Worm (Caenorhabditis elegans) whole organism, L2 larva: ENCODE results near the gene F17H10.4.

Experiments used
- C34F6.9 ChIP-seq: fragments of 150-350 bp; optimal IDR thresholded peaks from 2 replicates; lab custom pipeline; 2014; ENCODE audit warnings: missing biosample characterization, missing genetic modification characterization
- F13H6.1 ChIP-seq: sonication (generic microtip); optimal IDR thresholded peaks from 2 replicates; lab custom pipeline; 2016; ENCODE audit warnings: missing genetic modification characterization, missing compliant biosample characterization
- R02D3.7 ChIP-seq: fragments of 150-350 bp; optimal IDR thresholded peaks from 2 replicates; lab custom pipeline; 2014; ENCODE audit warnings: missing biosample characterization, missing genetic modification characterization
- Y55F3AM.14 ChIP-seq: fragments of 200-800 bp; sonication (Bioruptor generic); optimal IDR thresholded peaks from 2 replicates; lab custom pipeline; 2018; ENCODE audit warnings: mild to moderate bottlenecking, missing genetic modification characterization, missing compliant biosample characterization
- ZK546.5 ChIP-seq: sonication (generic microtip); optimal IDR thresholded peaks from 2 replicates; lab custom pipeline; 2017; ENCODE audit warnings: missing biosample characterization, missing genetic modification characterization
- alr-1 ChIP-seq: fragments of 150-350 bp; optimal IDR thresholded peaks from 2 replicates; lab custom pipeline; 2014; ENCODE audit warnings: missing biosample characterization, missing genetic modification characterization
- aly-2 ChIP-seq: fragments of 150-350 bp; optimal IDR thresholded peaks from 2 replicates; lab custom pipeline; 2014; ENCODE audit warnings: missing biosample characterization, missing genetic modification characterization
- ama-1 ChIP-seq: fragments of 150-350 bp; optimal IDR thresholded peaks from 2 replicates; lab custom pipeline; 2018; ENCODE audit warnings: inconsistent platforms
- blmp-1 ChIP-seq: sonication (generic microtip); optimal IDR thresholded peaks from 2 replicates; lab custom pipeline; 2017; ENCODE audit warnings: missing genetic modification characterization, mild to moderate bottlenecking, missing compliant biosample characterization, antibody characterized with exemption, moderate library complexity; ENCODE audit not compliant: insufficient read depth
- ceh-16 ChIP-seq: fragments of 150-350 bp; optimal IDR thresholded peaks from 2 replicates; lab custom pipeline; 2014; ENCODE audit warnings: missing biosample characterization, missing genetic modification characterization
- ceh-82 ChIP-seq: fragments of 150-350 bp; optimal IDR thresholded peaks from 2 replicates; lab custom pipeline; 2014; ENCODE audit warnings: missing biosample characterization, missing genetic modification characterization
- crh-2 ChIP-seq: sonication (generic microtip); optimal IDR thresholded peaks from 2 replicates; lab custom pipeline; 2017; ENCODE audit warnings: missing biosample characterization, missing genetic modification characterization
- dmd-4 ChIP-seq: sonication (generic microtip); optimal IDR thresholded peaks from 2 replicates; lab custom pipeline; 2017; ENCODE audit warnings: missing biosample characterization, missing genetic modification characterization
- elt-1 ChIP-seq: fragments of 150-350 bp; optimal IDR thresholded peaks from 2 replicates; lab custom pipeline; 2014; ENCODE audit warnings: missing biosample characterization, missing genetic modification characterization
- elt-3 ChIP-seq: sonication (generic microtip); optimal IDR thresholded peaks from 2 replicates; lab custom pipeline; 2017; ENCODE audit warnings: missing biosample characterization, missing genetic modification characterization
- fos-1 ChIP-seq: fragments of 150-350 bp; optimal IDR thresholded peaks from 2 replicates; lab custom pipeline; 2014; ENCODE audit warnings: missing biosample characterization, missing genetic modification characterization
- gmeb-1 ChIP-seq: fragments of 150-350 bp; optimal IDR thresholded peaks from 2 replicates; lab custom pipeline; 2014; ENCODE audit warnings: missing biosample characterization, missing genetic modification characterization
- lin-11 ChIP-seq: fragments of 150-350 bp; sonication (generic microtip); optimal IDR thresholded peaks from 2 replicates; lab custom pipeline; 2014; ENCODE audit warnings: missing biosample characterization, missing genetic modification characterization, inconsistent platforms, mixed read lengths
- lin-13 ChIP-seq: fragments of 150-350 bp; optimal IDR thresholded peaks from 2 replicates; lab custom pipeline; 2014; ENCODE audit warnings: missing biosample characterization, missing genetic modification reagents, missing genetic modification characterization
- lsy-2 ChIP-seq, 2 experiments: fragments of 150-350 bp in 1 of 2; sonication (generic microtip) in 1 of 2; optimal IDR thresholded peaks; 2 replicates each; lab custom pipeline; 2014 to 2017; ENCODE audit warnings: missing biosample characterization in 2 of 2, missing genetic modification characterization in 2 of 2
- mab-5 ChIP-seq: fragments of 150-350 bp; optimal IDR thresholded peaks from 2 replicates; lab custom pipeline; 2014; ENCODE audit warnings: missing biosample characterization, missing genetic modification characterization
- mbf-1 ChIP-seq: sonication (generic microtip); optimal IDR thresholded peaks from 2 replicates; lab custom pipeline; 2017; ENCODE audit warnings: missing biosample characterization, missing genetic modification characterization
- nhr-10 ChIP-seq: sonication (generic microtip); optimal IDR thresholded peaks from 2 replicates; lab custom pipeline; 2017; ENCODE audit warnings: missing biosample characterization, missing genetic modification characterization
- nhr-11 ChIP-seq: fragments of 150-350 bp; optimal IDR thresholded peaks from 2 replicates; lab custom pipeline; 2014; ENCODE audit warnings: missing biosample characterization, missing genetic modification characterization
- nhr-12 ChIP-seq: fragments of 150-350 bp; optimal IDR thresholded peaks from 2 replicates; lab custom pipeline; 2014; ENCODE audit warnings: missing biosample characterization, missing genetic modification characterization
- nhr-129 ChIP-seq: fragments of 150-350 bp; optimal IDR thresholded peaks from 2 replicates; lab custom pipeline; 2014; ENCODE audit warnings: missing biosample characterization, missing genetic modification characterization
- nhr-21 ChIP-seq: fragments of 150-350 bp; optimal IDR thresholded peaks from 2 replicates; lab custom pipeline; 2014; ENCODE audit warnings: missing biosample characterization, missing genetic modification characterization
- nhr-237 ChIP-seq: fragments of 150-350 bp; optimal IDR thresholded peaks from 2 replicates; lab custom pipeline; 2014; ENCODE audit warnings: missing biosample characterization, missing genetic modification characterization
- nhr-25 ChIP-seq: fragments of 150-350 bp; sonication (generic microtip); optimal IDR thresholded peaks from 3 replicates; lab custom pipeline; 2014; ENCODE audit warnings: missing biosample characterization, missing genetic modification characterization
- nhr-6 ChIP-seq: fragments of 150-350 bp; optimal IDR thresholded peaks from 2 replicates; lab custom pipeline; 2014; ENCODE audit warnings: missing biosample characterization, missing genetic modification characterization
- nhr-77 ChIP-seq: fragments of 150-350 bp; optimal IDR thresholded peaks from 2 replicates; lab custom pipeline; 2014; ENCODE audit warnings: missing biosample characterization, missing genetic modification characterization
- peb-1 ChIP-seq: fragments of 150-350 bp; optimal IDR thresholded peaks from 2 replicates; lab custom pipeline; 2014; ENCODE audit warnings: missing biosample characterization, missing genetic modification characterization
- sem-4 ChIP-seq: fragments of 150-350 bp; optimal IDR thresholded peaks from 2 replicates; lab custom pipeline; 2014; ENCODE audit warnings: missing biosample characterization, missing genetic modification reagents, missing genetic modification characterization
- sma-3 ChIP-seq: sonication (generic microtip); optimal IDR thresholded peaks from 2 replicates; lab custom pipeline; 2016; ENCODE audit warnings: missing genetic modification reagents, missing genetic modification characterization, missing compliant biosample characterization
- sma-9 ChIP-seq, 2 experiments: fragments of 150-350 bp in 1 of 2; sonication (generic microtip) in 1 of 2; optimal IDR thresholded peaks; 2 replicates each; lab custom pipeline; 2014 to 2016; ENCODE audit warnings: missing genetic modification characterization in 2 of 2, mild to moderate bottlenecking in 1 of 2, missing biosample characterization in 1 of 2, missing compliant biosample characterization in 1 of 2, missing genetic modification reagents in 1 of 2, moderate library complexity in 1 of 2
- snpc-4 ChIP-seq: fragments of 150-350 bp; optimal IDR thresholded peaks from 2 replicates; lab custom pipeline; 2014; ENCODE audit warnings: missing biosample characterization, missing genetic modification characterization
- unc-39 ChIP-seq: fragments of 150-350 bp; optimal IDR thresholded peaks from 2 replicates; lab custom pipeline; 2014; ENCODE audit warnings: missing biosample characterization, missing genetic modification characterization
- unc-55 ChIP-seq: fragments of 150-350 bp; sonication (generic microtip); optimal IDR thresholded peaks from 3 replicates; lab custom pipeline; 2014; ENCODE audit warnings: missing biosample characterization, missing genetic modification reagents, missing genetic modification characterization
- unc-62 ChIP-seq: fragments of 150-350 bp; optimal IDR thresholded peaks from 2 replicates; lab custom pipeline; 2014; ENCODE audit warnings: missing biosample characterization, missing genetic modification reagents, missing genetic modification characterization
- zag-1 ChIP-seq: fragments of 150-350 bp; optimal IDR thresholded peaks from 2 replicates; lab custom pipeline; 2014; ENCODE audit warnings: missing biosample characterization, missing genetic modification characterization
- ztf-1 ChIP-seq: fragments of 200-800 bp; sonication (Bioruptor generic); conservative IDR thresholded peaks from 2 replicates; pipeline ENCODE4 v1.3.6; 2022; ENCODE audit warnings: missing genetic modification characterization, missing compliant biosample characterization
- ztf-11 ChIP-seq: sonication (generic microtip); optimal IDR thresholded peaks from 2 replicates; lab custom pipeline; 2017; ENCODE audit warnings: missing biosample characterization, missing genetic modification characterization
- ztf-4 ChIP-seq: fragments of 150-350 bp; optimal IDR thresholded peaks from 2 replicates; lab custom pipeline; 2014; ENCODE audit warnings: missing biosample characterization, missing genetic modification characterization

F17H10.4 gene

DNA sequence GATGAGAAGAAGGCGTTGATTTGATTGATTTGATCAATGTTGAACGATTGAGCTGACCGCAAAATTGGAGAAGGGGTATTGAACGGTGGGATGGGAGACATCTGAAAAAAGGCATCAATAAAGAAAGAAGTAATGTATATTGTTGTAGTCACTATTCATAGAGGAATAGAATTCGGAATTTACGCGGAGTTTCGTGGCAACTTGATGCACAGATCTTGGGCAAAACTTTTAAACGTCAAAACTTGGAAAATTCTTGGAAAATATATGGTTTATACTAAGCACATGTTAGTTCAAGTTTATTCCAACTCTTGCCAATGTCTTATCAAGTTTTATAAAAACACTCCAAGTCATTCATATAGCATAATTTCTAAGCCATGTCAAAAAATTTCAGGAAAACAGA lies at the start of gene F17H10.4:
Gene F17H10.4 (minus strand): TSS at position 101 of the 400 bp plus-strand sequence.
- TF ChIP-seq unc-55 (GFP tag; lab: Kevin White, UChicago) (no peak), R02D3.7 (tag; lab: Kevin White, UChicago) (no peak), lin-13 (no peak), C34F6.9 (tag; lab: Kevin White, UChicago) (no peak), zag-1 (tag; lab: Kevin White, UChicago) (no peak), nhr-21 (tag; lab: Kevin White, UChicago) (no peak), nhr-25 (tag; lab: Kevin White, UChicago) (no peak), unc-39 (tag; lab: Kevin White, UChicago) (no peak), crh-2 (tag; lab: Kevin White, UChicago) (no peak), nhr-237 (tag; lab: Kevin White, UChicago) (no peak), ama-1 (no peak), nhr-6 (tag; lab: Kevin White, UChicago) (no peak), sem-4 (tag; lab: Kevin White, UChicago) (no peak), ztf-11 (tag; lab: Kevin White, UChicago) (no peak), Y55F3AM.14 (GFP tag; lab: Kevin White, UChicago) (no peak), nhr-10 (tag; lab: Kevin White, UChicago) (no peak), gmeb-1 (tag; lab: Kevin White, UChicago) (no peak), alr-1 (tag; lab: Kevin White, UChicago) (no peak), snpc-4 (tag; lab: Kevin White, UChicago) (no peak), ZK546.5 (no peak)

DNA sequence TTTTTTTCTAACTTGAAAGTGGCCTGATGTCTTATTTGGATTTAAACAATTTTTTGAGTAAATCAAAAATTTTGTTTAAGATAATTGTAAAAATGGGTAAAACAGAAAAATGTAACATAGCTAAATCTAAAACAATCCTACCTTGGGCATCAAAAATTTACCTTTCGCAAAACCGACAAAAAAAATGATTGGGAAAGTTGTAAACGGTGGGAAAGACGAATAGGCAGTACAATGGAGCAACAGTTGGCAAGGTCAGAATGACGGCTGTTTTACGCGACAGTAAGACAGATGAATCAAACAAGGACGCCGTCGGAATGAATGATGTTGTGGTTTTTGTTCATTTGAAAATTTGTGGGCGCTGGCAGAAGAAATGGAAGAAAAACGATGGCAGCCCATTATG lies 48.1 kb upstream of the F17H10.4 start:
- TF ChIP-seq sma-9 (GFP tag; optimal IDR thresholded peaks at IDR 0.05; lab: Kevin White, UChicago) (no peak), sma-9 (tag; optimal IDR thresholded peaks at IDR 0.05; lab: Kevin White, UChicago) (no peak), sem-4 (tag; lab: Kevin White, UChicago) (no peak), nhr-12 (no peak), R02D3.7 (tag; lab: Kevin White, UChicago) (no peak), elt-3 (tag; lab: Kevin White, UChicago) (no peak), ceh-16 (no peak), unc-55 (GFP tag; lab: Kevin White, UChicago) (no peak), ztf-4 (no peak), lsy-2 (tag; optimal IDR thresholded peaks at IDR 0.05; lab: Kevin White, UChicago) (no peak), nhr-129 (tag; lab: Kevin White, UChicago) (no peak), zag-1 (tag; lab: Kevin White, UChicago) (no peak), mbf-1 (tag; lab: Kevin White, UChicago) (no peak), nhr-11 (tag; lab: Kevin White, UChicago) (no peak), dmd-4 (tag; lab: Kevin White, UChicago) (no peak), blmp-1 (tag; lab: Kevin White, UChicago) (no peak)

DNA sequence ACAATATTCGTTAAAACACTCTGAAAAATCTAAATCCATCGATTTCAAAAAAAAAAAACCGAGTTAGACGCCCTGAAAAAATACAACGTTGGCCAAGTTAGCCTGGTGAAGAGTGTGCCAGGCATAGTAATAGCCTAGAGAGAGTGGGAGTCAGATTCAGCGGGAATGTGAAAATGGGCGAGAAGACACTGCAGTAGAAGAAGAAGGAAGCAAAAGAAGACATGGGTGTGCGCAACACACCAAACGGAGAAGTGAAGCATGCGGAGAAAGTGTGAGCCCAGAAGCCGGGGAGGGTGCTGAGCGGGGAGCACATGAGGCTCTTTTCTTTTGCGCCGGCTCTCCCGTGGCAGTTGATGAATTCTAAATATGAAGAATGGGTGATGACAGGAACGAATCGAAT lies 44.9 kb upstream of the F17H10.4 start:
- TF ChIP-seq sma-3 (GFP tag; lab: Kevin White, UChicago) (no peak), aly-2 (no peak), snpc-4 (tag; lab: Kevin White, UChicago) (no peak), unc-55 (GFP tag; lab: Kevin White, UChicago) (peak; percentile 58), elt-1 (no peak), nhr-11 (tag; lab: Kevin White, UChicago) (no peak), dmd-4 (tag; lab: Kevin White, UChicago) (no peak), nhr-237 (tag; lab: Kevin White, UChicago) (no peak), nhr-129 (tag; lab: Kevin White, UChicago) (peak; percentile 32), crh-2 (tag; lab: Kevin White, UChicago) (no peak), nhr-10 (tag; lab: Kevin White, UChicago) (no peak), lsy-2 (tag; optimal IDR thresholded peaks at IDR 0.05; lab: Kevin White, UChicago) (peak in 1 of 2 experiments; percentile 33), ceh-16 (no peak), elt-3 (tag; lab: Kevin White, UChicago) (no peak), blmp-1 (tag; lab: Kevin White, UChicago) (no peak), F13H6.1 (tag; lab: Kevin White, UChicago) (no peak), lin-13 (no peak), sma-9 (GFP tag; optimal IDR thresholded peaks at IDR 0.05; lab: Kevin White, UChicago) (no peak), sma-9 (tag; optimal IDR thresholded peaks at IDR 0.05; lab: Kevin White, UChicago) (no peak), nhr-6 (tag; lab: Kevin White, UChicago) (no peak), peb-1 (tag; lab: Kevin White, UChicago) (no peak), ama-1 (no peak), unc-62 (GFP tag; lab: Kevin White, UChicago) (no peak), C34F6.9 (tag; lab: Kevin White, UChicago) (peak; percentile 50), Y55F3AM.14 (GFP tag; lab: Kevin White, UChicago) (no peak), ceh-82 (tag; lab: Kevin White, UChicago) (no peak), R02D3.7 (tag; lab: Kevin White, UChicago) (no peak), nhr-77 (tag; lab: Kevin White, UChicago) (no peak), lin-11 (tag; lab: Kevin White, UChicago) (no peak), ztf-1 (GFP tag; lab: Robert Waterston, UW) (no peak), mab-5 (tag; lab: Kevin White, UChicago) (no peak), fos-1 (tag; lab: Kevin White, UChicago) (no peak), ztf-4 (no peak), alr-1 (tag; lab: Kevin White, UChicago) (no peak), ztf-11 (tag; lab: Kevin White, UChicago) (no peak), nhr-25 (tag; lab: Kevin White, UChicago) (no peak)
- TF ChIP-seq, all 48 proteins: peak for 4
